Worm (Caenorhabditis elegans) whole organism, L1 larva: ENCODE data around the gene Y75B12B.10.

Experiments used
- C04F5.9 ChIP-seq: sonication (generic microtip); optimal IDR thresholded peaks from 2 replicates; lab custom pipeline; 2016; ENCODE audit warnings: missing genetic modification characterization, missing compliant biosample characterization
- C16A3.4 ChIP-seq: fragments of 150-350 bp; optimal IDR thresholded peaks from 2 replicates; lab custom pipeline; 2014; ENCODE audit warnings: missing biosample characterization, missing genetic modification characterization
- F16B12.6 ChIP-seq: fragments of 150-350 bp; optimal IDR thresholded peaks from 2 replicates; lab custom pipeline; 2014; ENCODE audit warnings: missing biosample characterization, missing genetic modification characterization
- Y116A8C.19 ChIP-seq: sonication (generic microtip); optimal IDR thresholded peaks from 2 replicates; lab custom pipeline; 2016; ENCODE audit warnings: missing compliant biosample characterization, missing genetic modification characterization, borderline replicate concordance
- blmp-1 ChIP-seq: fragments of 150-350 bp; optimal IDR thresholded peaks from 2 replicates; lab custom pipeline; 2014; ENCODE audit warnings: missing biosample characterization, missing genetic modification characterization
- ceh-63 ChIP-seq: fragments of 200-800 bp; sonication (Bioruptor generic); optimal IDR thresholded peaks from 2 replicates; lab custom pipeline; 2018; ENCODE audit warnings: mild to moderate bottlenecking, missing genetic modification characterization, missing compliant biosample characterization
- ceh-88 ChIP-seq: fragments of 200-800 bp; sonication (Bioruptor generic); IDR thresholded peaks from 2 replicates; pipeline ENCODE4 v1.3.6; 2022; ENCODE audit warnings: missing genetic modification characterization, missing compliant biosample characterization
- dpl-1 ChIP-seq, 3 experiments: fragments of 150-350 bp in 2 of 3; sonication (generic microtip) in 1 of 3; optimal IDR thresholded peaks; 2 replicates each; lab custom pipeline; 2014 to 2017; ENCODE audit warnings: missing biosample characterization in 3 of 3, missing genetic modification characterization in 3 of 3, missing genetic modification reagents in 3 of 3
- dsc-1 ChIP-seq: sonication (generic microtip); optimal IDR thresholded peaks from 2 replicates; lab custom pipeline; 2016; ENCODE audit warnings: mild to moderate bottlenecking, missing genetic modification characterization, missing compliant biosample characterization
- elt-2 ChIP-seq: sonication (generic microtip); optimal IDR thresholded peaks from 2 replicates; lab custom pipeline; 2016; ENCODE audit warnings: missing genetic modification characterization, mild to moderate bottlenecking, inconsistent platforms, missing compliant biosample characterization, missing genetic modification reagents
- elt-3 ChIP-seq, 6 experiments: fragments of 150-350 bp in 1 of 6; sonication (generic microtip); optimal IDR thresholded peaks; 2 replicates each; lab custom pipeline; 2017 to 2018; ENCODE audit warnings: missing biosample characterization in 6 of 6, missing genetic modification characterization in 6 of 6, inconsistent platforms in 1 of 6
- fkh-4 ChIP-seq: sonication (generic microtip); optimal IDR thresholded peaks from 2 replicates; lab custom pipeline; 2016; ENCODE audit warnings: missing compliant biosample characterization, missing genetic modification characterization, borderline replicate concordance
- grh-1 ChIP-seq: fragments of 200-800 bp; sonication (Bioruptor generic); IDR thresholded peaks from 2 replicates; pipeline ENCODE4 v1.3.6; 2022; ENCODE audit warnings: missing genetic modification reagents, missing genetic modification characterization, missing compliant biosample characterization
- hlh-17 ChIP-seq: fragments of 200-800 bp; sonication (Bioruptor generic); optimal IDR thresholded peaks from 2 replicates; lab custom pipeline; 2018; ENCODE audit warnings: missing genetic modification characterization, mild to moderate bottlenecking, missing compliant biosample characterization, moderate library complexity, borderline replicate concordance
- irx-1 ChIP-seq: sonication (generic microtip); optimal IDR thresholded peaks from 2 replicates; lab custom pipeline; 2016; ENCODE audit warnings: missing genetic modification characterization, missing compliant biosample characterization
- isw-1 ChIP-seq: fragments of 200-800 bp; sonication (Bioruptor generic); IDR thresholded peaks from 2 replicates; pipeline ENCODE4 v1.3.6; 2022; ENCODE audit warnings: missing genetic modification characterization, missing compliant biosample characterization
- jun-1 ChIP-seq: fragments of 150-350 bp; optimal IDR thresholded peaks from 2 replicates; lab custom pipeline; 2014; ENCODE audit warnings: missing biosample characterization, missing genetic modification reagents, missing genetic modification characterization
- lin-13 ChIP-seq: fragments of 150-350 bp; optimal IDR thresholded peaks from 2 replicates; lab custom pipeline; 2014; ENCODE audit warnings: missing biosample characterization, missing genetic modification reagents, missing genetic modification characterization
- lin-15B ChIP-seq: fragments of 150-350 bp; sonication (generic microtip); optimal IDR thresholded peaks from 3 replicates; lab custom pipeline; 2014; ENCODE audit warnings: missing biosample characterization, missing genetic modification characterization
- lin-35 ChIP-seq, 2 experiments: fragments of 150-350 bp; optimal IDR thresholded peaks; 2 replicates each; lab custom pipeline; 2014; ENCODE audit warnings: missing biosample characterization in 2 of 2, missing genetic modification characterization in 2 of 2, missing genetic modification reagents in 2 of 2
- lin-39 ChIP-seq: fragments of 150-350 bp; optimal IDR thresholded peaks from 2 replicates; lab custom pipeline; 2014; ENCODE audit warnings: missing biosample characterization, missing genetic modification reagents, missing genetic modification characterization
- mdl-1 ChIP-seq, 2 experiments: fragments of 150-350 bp; optimal IDR thresholded peaks; 2 replicates each; lab custom pipeline; 2014 to 2017; ENCODE audit warnings: missing biosample characterization in 2 of 2, missing genetic modification characterization in 2 of 2, inconsistent platforms in 1 of 2
- mef-2 ChIP-seq: fragments of 150-350 bp; optimal IDR thresholded peaks from 2 replicates; lab custom pipeline; 2014; ENCODE audit warnings: missing biosample characterization, missing genetic modification characterization
- mep-1 ChIP-seq: fragments of 150-350 bp; optimal IDR thresholded peaks from 2 replicates; lab custom pipeline; 2014; ENCODE audit warnings: missing biosample characterization, missing genetic modification characterization
- nhr-12 ChIP-seq: sonication (generic microtip); optimal IDR thresholded peaks from 2 replicates; lab custom pipeline; 2017; ENCODE audit warnings: missing biosample characterization, missing genetic modification characterization
- nhr-20 ChIP-seq: sonication (generic microtip); optimal IDR thresholded peaks from 2 replicates; lab custom pipeline; 2016; ENCODE audit warnings: mild to moderate bottlenecking, missing genetic modification characterization, missing compliant biosample characterization
- nhr-47 ChIP-seq: sonication (generic microtip); optimal IDR thresholded peaks from 2 replicates; lab custom pipeline; 2016; ENCODE audit warnings: mild to moderate bottlenecking, missing genetic modification characterization, moderate library complexity, missing compliant biosample characterization
- nhr-71 ChIP-seq: sonication (generic microtip); optimal IDR thresholded peaks from 2 replicates; lab custom pipeline; 2016; ENCODE audit warnings: mild to moderate bottlenecking, missing genetic modification characterization, moderate library complexity, missing compliant biosample characterization
- nhr-76 ChIP-seq: sonication (generic microtip); optimal IDR thresholded peaks from 2 replicates; lab custom pipeline; 2017; ENCODE audit warnings: missing biosample characterization, missing genetic modification characterization
- nhr-77 ChIP-seq: fragments of 150-350 bp; optimal IDR thresholded peaks from 2 replicates; lab custom pipeline; 2014; ENCODE audit warnings: missing biosample characterization, missing genetic modification characterization
- nhr-85 ChIP-seq: sonication (generic microtip); peaks from one replicate; lab custom pipeline; 2016; ENCODE audit warnings: missing genetic modification characterization, inconsistent platforms, missing compliant biosample characterization
- nhr-90 ChIP-seq: sonication (generic microtip); optimal IDR thresholded peaks from 2 replicates; lab custom pipeline; 2016; ENCODE audit warnings: mild to moderate bottlenecking, missing genetic modification characterization, missing compliant biosample characterization; ENCODE audit not compliant: poor library complexity
- pag-3 ChIP-seq: sonication (generic microtip); optimal IDR thresholded peaks from 2 replicates; lab custom pipeline; 2017; ENCODE audit warnings: missing genetic modification characterization, mild to moderate bottlenecking, missing compliant biosample characterization, antibody characterized with exemption, borderline replicate concordance; ENCODE audit not compliant: insufficient read depth
- pqm-1 ChIP-seq: sonication (generic microtip); optimal IDR thresholded peaks from 3 replicates; lab custom pipeline; 2017; ENCODE audit warnings: missing biosample characterization, missing genetic modification characterization
- rnt-1 ChIP-seq: sonication (generic microtip); optimal IDR thresholded peaks from 2 replicates; lab custom pipeline; 2016; ENCODE audit warnings: mild to moderate bottlenecking, missing genetic modification characterization, moderate library complexity, missing compliant biosample characterization
- skn-1 ChIP-seq: fragments of 150-350 bp; optimal IDR thresholded peaks from 2 replicates; lab custom pipeline; 2014; ENCODE audit warnings: missing biosample characterization, missing genetic modification characterization
- snpc-4 ChIP-seq: fragments of 150-350 bp; optimal IDR thresholded peaks from 2 replicates; lab custom pipeline; 2014; ENCODE audit warnings: missing biosample characterization, missing genetic modification characterization
- sox-4 ChIP-seq: sonication (generic microtip); optimal IDR thresholded peaks from 2 replicates; lab custom pipeline; 2016; ENCODE audit warnings: missing genetic modification characterization, missing compliant biosample characterization
- sptf-1 ChIP-seq: fragments of 150-350 bp; optimal IDR thresholded peaks from 2 replicates; lab custom pipeline; 2014; ENCODE audit warnings: missing biosample characterization, missing genetic modification characterization
- swsn-7 ChIP-seq: sonication (generic microtip); optimal IDR thresholded peaks from 2 replicates; lab custom pipeline; 2016; ENCODE audit warnings: missing genetic modification characterization, missing compliant biosample characterization
- tbx-2 ChIP-seq: sonication (generic microtip); optimal IDR thresholded peaks from 2 replicates; lab custom pipeline; 2016; ENCODE audit warnings: missing genetic modification characterization, missing compliant biosample characterization
- unc-130 ChIP-seq: fragments of 150-350 bp; optimal IDR thresholded peaks from 2 replicates; lab custom pipeline; 2017; ENCODE audit warnings: missing biosample characterization, missing genetic modification characterization, inconsistent platforms
- unc-30 ChIP-seq: sonication (generic microtip); optimal IDR thresholded peaks from 2 replicates; lab custom pipeline; 2017; ENCODE audit warnings: missing biosample characterization, missing genetic modification characterization
- unc-86 ChIP-seq: sonication (generic microtip); optimal IDR thresholded peaks from 2 replicates; lab custom pipeline; 2016; ENCODE audit warnings: missing genetic modification characterization, missing compliant biosample characterization
- vab-15 ChIP-seq: sonication (generic microtip); optimal IDR thresholded peaks from 2 replicates; lab custom pipeline; 2017; ENCODE audit warnings: missing genotype, mild to moderate bottlenecking, missing genetic modification characterization, missing compliant biosample characterization
- xbp-1 ChIP-seq: sonication (generic microtip); optimal IDR thresholded peaks from 2 replicates; lab custom pipeline; 2016; ENCODE audit warnings: missing genetic modification characterization, missing compliant biosample characterization
- zag-1 ChIP-seq: fragments of 150-350 bp; optimal IDR thresholded peaks from 2 replicates; lab custom pipeline; 2014; ENCODE audit warnings: missing biosample characterization, missing genetic modification characterization
- zip-4 ChIP-seq: fragments of 200-800 bp; sonication (Bioruptor generic); optimal IDR thresholded peaks from 2 replicates; lab custom pipeline; 2018; ENCODE audit warnings: mild to moderate bottlenecking, missing genetic modification characterization, moderate library complexity, missing compliant biosample characterization
- ztf-11 ChIP-seq, 2 experiments: sonication (generic microtip); optimal IDR thresholded peaks; 2 replicates each; lab custom pipeline; 2016 to 2017; ENCODE audit warnings: missing genetic modification characterization in 2 of 2, missing biosample characterization in 1 of 2, missing compliant biosample characterization in 1 of 2
- ztf-4 ChIP-seq: fragments of 150-350 bp; optimal IDR thresholded peaks from 2 replicates; lab custom pipeline; 2014; ENCODE audit warnings: missing biosample characterization, missing genetic modification characterization

The Y75B12B.10 gene

ce11 chrV:15187083-15188057, 12.5 kb upstream of the Y75B12B.10 start, which contains the start of the genes cyn-7 and bath-36 (continued):
- TF ChIP-seq Y116A8C.19 = no peak
- TF ChIP-seq nhr-20 (tag; lab: Kevin White, UChicago) = peak; percentile 92
- TF ChIP-seq ceh-88 (GFP tag; lab: Robert Waterston, UW) = peak; percentile 20; the same call in 1 of the 2 replicates
- peak; percentile 98 for TF ChIP-seq blmp-1
- peak; percentile 37 for TF ChIP-seq C16A3.4
- TF ChIP-seq nhr-77 (tag; lab: Kevin White, UChicago) = no peak
- peak; percentile 90 for TF ChIP-seq swsn-7 (tag; lab: Kevin White, UChicago)
- TF ChIP-seq pqm-1 (tag; lab: Kevin White, UChicago) = no peak
- peak; percentile 7 for TF ChIP-seq lin-13 (GFP tag; lab: Kevin White, UChicago)
- peak; percentile 67 for TF ChIP-seq isw-1 (GFP tag; lab: Robert Waterston, UW)
- no peak for TF ChIP-seq sptf-1 (tag; lab: Kevin White, UChicago)
- TF ChIP-seq nhr-47 (tag; lab: Kevin White, UChicago) = peak; percentile 90
- peak; percentile 40 for TF ChIP-seq snpc-4 (tag; lab: Kevin White, UChicago)
- no peak for TF ChIP-seq zag-1 (tag; lab: Kevin White, UChicago)
- peak; percentile 92 for TF ChIP-seq nhr-71 (tag; lab: Kevin White, UChicago)
- TF ChIP-seq unc-130 (tag; lab: Kevin White, UChicago) = peak; percentile 62
- TF ChIP-seq grh-1 = peak; percentile 69
- TF ChIP-seq irx-1 (tag; lab: Kevin White, UChicago) = peak; percentile 69
- TF ChIP-seq sox-4 = peak; percentile 30
- peak; percentile 77 for TF ChIP-seq dsc-1 (tag; lab: Kevin White, UChicago)
- TF ChIP-seq lin-39 = peak; percentile 55
- TF ChIP-seq dpl-1 (GFP tag; optimal IDR thresholded peaks at IDR 0.05; lab: Kevin White, UChicago) = peak; percentile 74 to 83 (median 82)
- TF ChIP-seq ztf-11 (tag; optimal IDR thresholded peaks at IDR 0.05; lab: Kevin White, UChicago) = peak in 1 of 2 experiments; percentile 44
- no peak for TF ChIP-seq vab-15 (tag; lab: Kevin White, UChicago)
- peak; percentile 83 for TF ChIP-seq tbx-2 (tag; lab: Kevin White, UChicago)
- TF ChIP-seq hlh-17 (GFP tag; lab: Kevin White, UChicago) = no peak
- peak; percentile 21 for TF ChIP-seq C04F5.9 (tag; lab: Kevin White, UChicago)
- peak; percentile 86 for TF ChIP-seq xbp-1 (tag; lab: Kevin White, UChicago)
- peak; percentile 18 for TF ChIP-seq pag-3 (tag; lab: Kevin White, UChicago)
- TF ChIP-seq mef-2 = peak; percentile 1
- no peak for TF ChIP-seq nhr-76 (tag; lab: Kevin White, UChicago)
- peak; percentile 75 for TF ChIP-seq jun-1 (tag; lab: Kevin White, UChicago)
- TF ChIP-seq mdl-1 (tag; optimal IDR thresholded peaks at IDR 0.05; lab: Kevin White, UChicago) = peak in 1 of 2 experiments; percentile 71
- TF ChIP-seq unc-86 (tag; lab: Kevin White, UChicago) = peak; percentile 63
- peak; percentile 70 for TF ChIP-seq rnt-1 (tag; lab: Kevin White, UChicago)
- no peak for TF ChIP-seq nhr-12 (tag; lab: Kevin White, UChicago)
- peak; percentile 58 for TF ChIP-seq lin-15B (tag; lab: Kevin White, UChicago)
- TF ChIP-seq elt-3 (tag; optimal IDR thresholded peaks at IDR 0.05; lab: Kevin White, UChicago) = peak in 2 of 6 experiments; percentile 81 to 92
- peak; percentile 42 for TF ChIP-seq zip-4 (GFP tag; lab: Kevin White, UChicago)
- peak; percentile 55 for TF ChIP-seq skn-1 (tag; lab: Kevin White, UChicago)
- TF ChIP-seq fkh-4 (tag; lab: Kevin White, UChicago) = no peak
- peak; percentile 85 for TF ChIP-seq mep-1 (tag; lab: Kevin White, UChicago)
- TF ChIP-seq F16B12.6 = peak; percentile 92
- TF ChIP-seq ztf-4 (tag; lab: Kevin White, UChicago) = peak; percentile 30
- TF ChIP-seq ceh-63 (GFP tag; lab: Kevin White, UChicago) = no peak
- TF ChIP-seq elt-2 (tag; lab: Kevin White, UChicago) = peak; percentile 74
- TF ChIP-seq nhr-85 (tag; lab: Kevin White, UChicago) = peak; percentile 93
- TF ChIP-seq nhr-90 (tag; lab: Kevin White, UChicago) = peak; percentile 87
- no peak for TF ChIP-seq unc-30 (tag; lab: Kevin White, UChicago)
- peak; percentile 83 to 84 for TF ChIP-seq lin-35 (GFP tag; optimal IDR thresholded peaks at IDR 0.05; lab: Kevin White, UChicago)
